Worm (Caenorhabditis elegans) whole organism, L2 larva: ENCODE data around the gene K04F1.8.

Experiments
- ZK546.5 ChIP-seq: sonication (generic microtip); optimal IDR thresholded peaks from 2 replicates; lab custom pipeline; 2017; ENCODE audit warnings: missing biosample characterization, missing genetic modification characterization
- ceh-82 ChIP-seq: fragments of 150-350 bp; optimal IDR thresholded peaks from 2 replicates; lab custom pipeline; 2014; ENCODE audit warnings: missing biosample characterization, missing genetic modification characterization
- elt-1 ChIP-seq: fragments of 150-350 bp; optimal IDR thresholded peaks from 2 replicates; lab custom pipeline; 2014; ENCODE audit warnings: missing biosample characterization, missing genetic modification characterization
- elt-3 ChIP-seq: sonication (generic microtip); optimal IDR thresholded peaks from 2 replicates; lab custom pipeline; 2017; ENCODE audit warnings: missing biosample characterization, missing genetic modification characterization
- lin-13 ChIP-seq: fragments of 150-350 bp; optimal IDR thresholded peaks from 2 replicates; lab custom pipeline; 2014; ENCODE audit warnings: missing biosample characterization, missing genetic modification reagents, missing genetic modification characterization
- nhr-12 ChIP-seq: fragments of 150-350 bp; optimal IDR thresholded peaks from 2 replicates; lab custom pipeline; 2014; ENCODE audit warnings: missing biosample characterization, missing genetic modification characterization
- nhr-23 ChIP-seq: fragments of 150-350 bp; optimal IDR thresholded peaks from 2 replicates; lab custom pipeline; 2014; ENCODE audit warnings: missing biosample characterization, missing genetic modification reagents, missing genetic modification characterization
- nhr-237 ChIP-seq: fragments of 150-350 bp; optimal IDR thresholded peaks from 2 replicates; lab custom pipeline; 2014; ENCODE audit warnings: missing biosample characterization, missing genetic modification characterization
- nhr-25 ChIP-seq: fragments of 150-350 bp; sonication (generic microtip); optimal IDR thresholded peaks from 3 replicates; lab custom pipeline; 2014; ENCODE audit warnings: missing biosample characterization, missing genetic modification characterization
- unc-39 ChIP-seq: fragments of 150-350 bp; optimal IDR thresholded peaks from 2 replicates; lab custom pipeline; 2014; ENCODE audit warnings: missing biosample characterization, missing genetic modification characterization
- unc-55 ChIP-seq: fragments of 150-350 bp; sonication (generic microtip); optimal IDR thresholded peaks from 3 replicates; lab custom pipeline; 2014; ENCODE audit warnings: missing biosample characterization, missing genetic modification reagents, missing genetic modification characterization

DNA sequence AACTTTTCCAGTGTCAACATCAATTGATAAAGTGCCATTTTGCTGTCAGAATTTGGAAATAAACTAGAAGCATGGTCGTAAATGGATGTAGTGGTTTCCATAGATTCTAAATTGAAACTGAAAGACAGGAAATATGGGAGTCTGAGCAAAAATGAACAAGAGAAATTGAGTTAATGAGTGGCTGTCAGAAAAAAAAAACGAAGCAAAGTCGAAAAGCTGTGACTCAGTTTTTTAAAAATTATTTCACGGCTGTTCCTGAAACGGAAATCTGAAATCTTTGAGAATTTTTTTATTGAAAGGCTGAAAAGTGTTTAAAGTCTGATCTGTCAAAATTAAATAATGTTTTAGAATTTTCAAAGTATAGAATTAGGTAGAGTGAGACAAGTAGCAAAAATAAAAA, 11.2 kb downstream of the K04F1.8 start, which contains the start of gene srw-98:
- TF ChIP-seq ceh-82 (tag; lab: Kevin White, UChicago) (no peak), elt-3 (tag; lab: Kevin White, UChicago) (no peak), ZK546.5 (tag; lab: Kevin White, UChicago) (no peak), nhr-12 (tag; lab: Kevin White, UChicago) (no peak), nhr-23 (tag; lab: Kevin White, UChicago) (no peak), unc-55 (no peak), lin-13 (GFP tag; lab: Kevin White, UChicago) (no peak), nhr-25 (tag; lab: Kevin White, UChicago) (no peak), unc-39 (no peak), elt-1 (tag; lab: Kevin White, UChicago) (no peak), nhr-237 (tag; lab: Kevin White, UChicago) (no peak)
